Fruit fly (Drosophila melanogaster): Measurements from ENCODE around the gene mthl2.

The mthl2 gene

DNA sequence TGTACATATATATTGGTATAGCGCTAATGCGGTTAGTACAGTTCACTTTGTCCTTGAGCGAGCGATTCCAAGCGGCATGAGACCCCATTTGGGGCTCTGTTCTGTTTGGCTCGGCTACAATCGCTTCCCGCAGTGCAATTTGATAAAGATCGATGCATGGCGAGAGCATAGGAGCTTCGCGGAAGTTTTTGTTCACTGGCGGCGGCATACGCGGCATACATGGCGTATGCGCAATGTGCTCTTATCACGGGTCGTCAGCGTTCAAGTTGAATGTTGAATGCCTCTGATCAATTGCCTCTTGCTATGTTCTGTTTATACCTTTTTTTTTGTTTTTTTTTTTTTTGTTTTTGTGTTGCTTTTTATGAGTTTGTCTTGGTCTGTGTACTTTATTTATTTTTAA lies 36.5 kb downstream of the mthl2 start:
- no peak for TF ChIP-seq ttk (optimal IDR thresholded peaks at IDR 0.05)
- TF ChIP-seq insv (optimal IDR thresholded peaks at IDR 0.05): no peak
- no peak for TF ChIP-seq h (optimal IDR thresholded peaks at IDR 0.05)
- TF ChIP-seq Sin3A (optimal IDR thresholded peaks at IDR 0.05): no peak
- TF ChIP-seq Myc (optimal IDR thresholded peaks at IDR 0.05): no peak

- no peak for TF ChIP-seq Sin3A (optimal IDR thresholded peaks at IDR 0.05)
- TF ChIP-seq Myc (optimal IDR thresholded peaks at IDR 0.05): no peak
- TF ChIP-seq psq (optimal IDR thresholded peaks at IDR 0.05): no peak
- no peak for TF ChIP-seq h (optimal IDR thresholded peaks at IDR 0.05)
- TF ChIP-seq insv (optimal IDR thresholded peaks at IDR 0.05): no peak
- TF ChIP-seq ttk (optimal IDR thresholded peaks at IDR 0.05): no peak
Observed at dm6 chr3L:5641547-5641946, 37.0 kb downstream of the mthl2 start.

- TF ChIP-seq Myc (optimal IDR thresholded peaks at IDR 0.05) (no peak), ttk (optimal IDR thresholded peaks at IDR 0.05) (no peak), insv (optimal IDR thresholded peaks at IDR 0.05) (no peak), Sin3A (optimal IDR thresholded peaks at IDR 0.05) (no peak), h (optimal IDR thresholded peaks at IDR 0.05) (no peak), psq (optimal IDR thresholded peaks at IDR 0.05) (no peak)
Observed at dm6 chr3L:5642837-5643236, 38.2 kb downstream of the mthl2 start.

DNA sequence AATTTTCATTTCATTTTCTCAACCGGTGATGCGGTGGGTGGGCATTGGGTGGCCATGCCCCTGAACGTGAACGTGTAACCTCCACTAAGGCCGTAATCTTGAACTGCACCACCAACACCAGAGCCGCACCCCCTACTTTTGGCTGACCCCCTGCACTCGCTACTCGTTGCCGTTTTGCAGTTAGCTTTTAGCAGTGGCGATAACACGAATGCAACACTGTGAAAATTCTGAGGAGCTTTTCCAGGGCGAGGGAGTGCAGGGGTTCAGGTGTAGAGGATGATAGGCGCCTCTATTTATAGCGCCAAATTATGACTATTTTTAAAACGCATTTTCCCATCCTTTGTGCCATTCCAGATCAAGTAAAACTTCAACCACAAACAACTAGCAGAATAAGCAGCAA lies 39.1 kb downstream of the mthl2 start:
- no peak for TF ChIP-seq ttk (optimal IDR thresholded peaks at IDR 0.05)

DNA sequence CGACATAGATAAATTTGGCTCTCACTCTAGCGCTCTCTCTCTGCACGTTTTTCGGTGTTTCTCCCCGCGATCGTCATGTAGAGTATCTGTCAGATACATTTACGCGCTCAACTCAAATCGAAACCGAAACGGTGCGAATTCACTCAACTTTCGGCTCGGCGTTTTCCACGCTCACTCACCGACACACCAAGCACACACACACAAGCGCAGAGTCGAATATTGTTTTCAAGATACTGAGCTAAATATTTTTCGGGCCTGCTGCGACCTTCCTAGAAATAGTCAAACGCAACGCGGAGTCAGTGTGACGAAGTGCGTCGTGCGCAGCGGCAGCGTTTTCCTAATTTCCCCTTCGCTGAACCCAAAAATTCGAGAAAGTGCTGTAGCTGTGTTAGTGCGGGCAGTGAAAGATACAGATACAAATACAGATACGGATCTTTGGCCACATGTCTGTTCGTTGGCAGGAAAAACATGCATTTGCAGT lies 49.9 kb downstream of the mthl2 start, which contains the start of gene lin-28:
TSS of gene lin-28 (plus strand) at position 279 of the 481 bp plus-strand sequence.
- TF ChIP-seq insv (optimal IDR thresholded peaks at IDR 0.05) (no peak), psq (optimal IDR thresholded peaks at IDR 0.05) (no peak), Myc (optimal IDR thresholded peaks at IDR 0.05) (no peak), h (optimal IDR thresholded peaks at IDR 0.05) (no peak), ttk (optimal IDR thresholded peaks at IDR 0.05) (no peak), Sin3A (optimal IDR thresholded peaks at IDR 0.05) (no peak)

DNA sequence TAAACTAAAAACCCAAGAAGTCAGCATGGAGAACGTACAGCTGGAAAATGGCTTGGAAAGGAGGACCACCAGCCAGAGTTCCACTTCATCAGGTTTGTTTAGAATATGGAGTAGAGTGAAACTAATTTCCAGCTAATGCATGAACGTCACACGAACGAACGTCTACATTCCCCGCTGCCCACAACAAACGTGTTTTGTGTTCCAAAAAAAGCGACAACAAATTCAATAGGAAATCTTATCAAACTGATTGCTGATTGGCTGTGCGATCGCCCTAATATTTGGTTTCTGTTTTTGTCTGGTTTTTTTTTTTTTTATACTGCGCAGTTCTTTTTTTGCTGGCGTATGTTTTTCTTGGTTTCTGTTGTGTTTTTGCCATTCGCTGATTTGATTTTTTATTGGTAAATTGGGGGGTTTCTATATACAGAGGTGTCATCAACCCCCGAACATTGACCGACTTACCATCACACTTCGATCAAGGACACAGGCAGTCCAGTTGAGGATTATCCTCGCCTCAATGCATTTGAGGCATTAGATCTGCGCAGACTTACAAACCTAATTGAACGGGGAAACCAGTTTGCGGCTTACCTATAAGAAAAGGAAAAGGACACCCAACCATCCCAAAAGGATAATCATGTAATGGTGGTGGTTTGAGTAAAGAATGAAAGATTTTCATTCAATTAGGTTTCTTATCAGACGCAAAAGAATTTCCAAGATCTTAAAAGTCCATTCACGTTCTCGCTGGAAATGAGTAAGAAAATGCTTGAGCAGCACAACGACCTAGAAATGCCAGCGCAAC lies 50.6 kb downstream of the mthl2 start:
- no peak for TF ChIP-seq psq (optimal IDR thresholded peaks at IDR 0.05)
- TF ChIP-seq Myc (optimal IDR thresholded peaks at IDR 0.05): no peak
- TF ChIP-seq Sin3A (optimal IDR thresholded peaks at IDR 0.05): no peak
- no peak for TF ChIP-seq ttk (optimal IDR thresholded peaks at IDR 0.05)
- TF ChIP-seq h (optimal IDR thresholded peaks at IDR 0.05): no peak
- TF ChIP-seq insv (optimal IDR thresholded peaks at IDR 0.05): no peak

DNA sequence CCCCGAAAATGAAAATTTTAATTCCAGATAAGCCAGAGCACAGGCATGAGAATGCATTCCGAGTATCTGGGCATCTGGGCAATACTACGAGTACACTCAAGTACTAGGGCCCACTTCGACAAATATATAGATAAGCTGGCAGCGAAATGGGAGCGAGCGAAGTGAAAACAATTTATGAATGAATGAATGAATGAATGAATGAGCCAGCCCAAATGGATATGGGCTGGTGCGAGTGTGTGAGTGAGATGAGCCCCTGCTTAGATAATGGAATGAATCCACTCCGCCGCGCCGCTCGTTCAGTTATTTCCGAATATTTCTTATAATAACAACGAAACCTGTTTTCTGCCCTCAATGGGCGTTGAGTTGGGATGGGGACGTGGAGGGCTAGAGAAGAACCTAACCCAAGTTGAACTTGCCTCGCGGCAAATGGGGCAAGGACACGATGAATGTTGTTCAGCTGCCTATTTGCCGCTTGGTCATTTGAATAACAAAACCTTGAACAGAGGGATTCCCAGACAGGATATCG lies 51.2 kb downstream of the mthl2 start:
- TF ChIP-seq psq (optimal IDR thresholded peaks at IDR 0.05) (no peak), insv (optimal IDR thresholded peaks at IDR 0.05) (no peak), Myc (optimal IDR thresholded peaks at IDR 0.05) (no peak), Sin3A (optimal IDR thresholded peaks at IDR 0.05) (no peak), ttk (optimal IDR thresholded peaks at IDR 0.05) (no peak), h (optimal IDR thresholded peaks at IDR 0.05) (no peak)

Data from Kc167 (cell line).